Fruit fly (Drosophila melanogaster) whole organism, embryonic: Measurements from ENCODE around the gene Gr92a.

Experiments used
- B-H1 ChIP-seq: fragments of 200-800 bp; sonication (Bioruptor generic); IDR thresholded peaks from 3 replicates; pipeline ENCODE4 v1.3.6; 2022; ENCODE audit warnings: missing biosample characterization, missing genetic modification characterization
- B-H2 ChIP-seq: fragments of 200-800 bp; sonication (Bioruptor generic); optimal IDR thresholded peaks from 2 replicates; lab custom pipeline; 2018; ENCODE audit warnings: missing biosample characterization, mild to moderate bottlenecking, missing genetic modification characterization
- Bdp1 ChIP-seq: fragments of 200-800 bp; sonication (Bioruptor generic); optimal IDR thresholded peaks from 3 replicates; lab custom pipeline; 2016; ENCODE audit warnings: missing biosample characterization, missing genetic modification characterization
- CG10267 ChIP-seq: fragments of 200-800 bp; sonication (Bioruptor generic); optimal IDR thresholded peaks from 2 replicates; lab custom pipeline; 2018; ENCODE audit warnings: missing biosample characterization, mild to moderate bottlenecking, missing genetic modification characterization, moderate library complexity
- CG10565 ChIP-seq: fragments of 200-800 bp; sonication (Bioruptor generic); optimal IDR thresholded peaks from 3 replicates; lab custom pipeline; 2016; ENCODE audit warnings: missing biosample characterization, mild to moderate bottlenecking, missing genetic modification characterization
- CG10959 ChIP-seq: fragments of 200-800 bp; sonication (Bioruptor generic); IDR thresholded peaks from 2 replicates; pipeline ENCODE4 v1.3.6; 2022; ENCODE audit warnings: missing biosample characterization, missing genetic modification characterization
- CG11247 ChIP-seq: fragments of 200-800 bp; sonication (Bioruptor generic); IDR thresholded peaks from 2 replicates; pipeline ENCODE4 v1.3.6; 2022; ENCODE audit warnings: missing biosample characterization, missing genetic modification characterization
- CG12391 ChIP-seq: fragments of 200-800 bp; sonication (Bioruptor generic); optimal IDR thresholded peaks from 3 replicates; lab custom pipeline; 2018; ENCODE audit warnings: missing biosample characterization, mild to moderate bottlenecking, missing genetic modification characterization, moderate library complexity
- CG16813 ChIP-seq: fragments of 200-800 bp; sonication (Bioruptor generic); IDR thresholded peaks from 3 replicates; pipeline ENCODE4 v1.3.6; 2022; ENCODE audit warnings: missing biosample characterization, missing genetic modification characterization; ENCODE audit not compliant: partially characterized antibody
- CG16815 ChIP-seq: fragments of 200-800 bp; sonication (Bioruptor generic); optimal IDR thresholded peaks from 3 replicates; lab custom pipeline; 2017; ENCODE audit warnings: missing biosample characterization, mild to moderate bottlenecking, missing genetic modification characterization
- CG32772 ChIP-seq: fragments of 200-800 bp; sonication (Bioruptor generic); IDR thresholded peaks from 2 replicates; pipeline ENCODE4 v1.3.6; 2022; ENCODE audit warnings: missing biosample characterization, missing genetic modification characterization
- CG6689 ChIP-seq: fragments of 200-800 bp; sonication (Bioruptor generic); IDR thresholded peaks from 2 replicates; pipeline ENCODE4 v1.3.6; 2022; ENCODE audit warnings: missing biosample characterization, missing genetic modification characterization
- CG7987 ChIP-seq: fragments of 200-800 bp; sonication (Bioruptor generic); optimal IDR thresholded peaks from 2 replicates; lab custom pipeline; 2018; ENCODE audit warnings: missing biosample characterization, mild to moderate bottlenecking, missing genetic modification characterization, moderate library complexity
- CG8281 ChIP-seq: fragments of 200-800 bp; sonication (Bioruptor generic); optimal IDR thresholded peaks from 2 replicates; lab custom pipeline; 2018; ENCODE audit warnings: missing biosample characterization, mild to moderate bottlenecking, missing genetic modification characterization, moderate library complexity
- CG8388 ChIP-seq: fragments of 200-800 bp; sonication (Bioruptor generic); optimal IDR thresholded peaks from 2 replicates; lab custom pipeline; 2019; ENCODE audit warnings: missing biosample characterization, mild to moderate bottlenecking, missing genetic modification characterization, moderate library complexity
- CTCF ChIP-seq: fragments of 200-800 bp; sonication (Bioruptor generic); optimal IDR thresholded peaks from 2 replicates; lab custom pipeline; 2017; ENCODE audit warnings: missing biosample characterization, mild to moderate bottlenecking, missing genetic modification characterization, moderate library complexity
- CkIIα-i1 ChIP-seq: fragments of 200-800 bp; sonication (Bioruptor generic); IDR thresholded peaks from 2 replicates; pipeline ENCODE4 v1.3.6; 2022; ENCODE audit warnings: missing biosample characterization, missing genetic modification characterization
- Dek ChIP-seq: fragments of 200-800 bp; sonication (Bioruptor generic); optimal IDR thresholded peaks from 3 replicates; lab custom pipeline; 2019; ENCODE audit warnings: missing biosample characterization, mild to moderate bottlenecking, missing genetic modification characterization, moderate library complexity
- Dfd ChIP-seq, 2 experiments: fragments of >200 bp; optimal IDR thresholded peaks; 2 replicates each; lab custom pipeline; 2017; ENCODE audit warnings: missing biosample characterization in 2 of 2, missing genetic modification characterization in 2 of 2
- Ets97D ChIP-seq: fragments of 200-800 bp; sonication (Bioruptor generic); optimal IDR thresholded peaks from 3 replicates; lab custom pipeline; 2016; ENCODE audit warnings: missing biosample characterization, missing genetic modification characterization
- Fer1 ChIP-seq: fragments of 200-800 bp; sonication (Bioruptor generic); optimal IDR thresholded peaks from 2 replicates; lab custom pipeline; 2017; ENCODE audit warnings: missing biosample characterization, mild to moderate bottlenecking, missing genetic modification characterization
- Fer2 ChIP-seq: fragments of 200-800 bp; sonication (Bioruptor generic); optimal IDR thresholded peaks from 2 replicates; lab custom pipeline; 2018; ENCODE audit warnings: missing biosample characterization, mild to moderate bottlenecking, missing genetic modification characterization, moderate library complexity
- HmgD ChIP-seq: fragments of 200-800 bp; sonication (Bioruptor generic); optimal IDR thresholded peaks from 3 replicates; lab custom pipeline; 2016; ENCODE audit warnings: missing biosample characterization, missing genetic modification characterization
- Lhr ChIP-seq: fragments of 200-800 bp; sonication (Bioruptor generic); optimal IDR thresholded peaks from 3 replicates; lab custom pipeline; 2017; ENCODE audit warnings: mild to moderate bottlenecking, missing biosample characterization, missing genetic modification reagents, missing genetic modification characterization
- MESR4 ChIP-seq: fragments of 200-800 bp; sonication (Bioruptor generic); optimal IDR thresholded peaks from 2 replicates; lab custom pipeline; 2018; ENCODE audit warnings: missing biosample characterization, mild to moderate bottlenecking, missing genetic modification characterization, moderate library complexity
- TFAM ChIP-seq: fragments of 200-800 bp; sonication (Bioruptor generic); optimal IDR thresholded peaks from 2 replicates; lab custom pipeline; 2017; ENCODE audit warnings: missing biosample characterization, missing genetic modification characterization, inconsistent platforms
- Trl ChIP-seq, 3 experiments: fragments of >200 bp in 2 of 3; fragments of 200-800 bp in 1 of 3; sonication (Bioruptor generic) in 1 of 3; optimal IDR thresholded peaks; 2 replicates in 1 of 3; 3 replicates in 2 of 3; lab custom pipeline; 2016 to 2017; ENCODE audit warnings: missing biosample characterization in 1 of 3, missing genetic modification characterization in 1 of 3
- abd-A ChIP-seq: fragments of 200-800 bp; sonication (Bioruptor generic); optimal IDR thresholded peaks from 3 replicates; lab custom pipeline; 2019; ENCODE audit warnings: missing biosample characterization, mild to moderate bottlenecking, missing genetic modification characterization, moderate library complexity
- croc ChIP-seq: fragments of 200-800 bp; sonication (Bioruptor generic); conservative IDR thresholded peaks from 3 replicates; pipeline ENCODE4 v1.3.6; 2022; ENCODE audit warnings: missing biosample characterization, missing genetic modification characterization
- cwo ChIP-seq: fragments of 200-800 bp; sonication (Bioruptor generic); optimal IDR thresholded peaks from 3 replicates; lab custom pipeline; 2017; ENCODE audit warnings: missing biosample characterization, missing genetic modification characterization, mild to moderate bottlenecking, moderate library complexity, missing genetic modification reagents
- dmrt99B ChIP-seq: fragments of 200-800 bp; sonication (Bioruptor generic); optimal IDR thresholded peaks from 2 replicates; lab custom pipeline; 2018; ENCODE audit warnings: missing biosample characterization, mild to moderate bottlenecking, missing genetic modification characterization, moderate library complexity
- ewg ChIP-seq: fragments of 200-800 bp; sonication (Bioruptor generic); optimal IDR thresholded peaks from 3 replicates; lab custom pipeline; 2017; ENCODE audit warnings: mild to moderate bottlenecking, missing biosample characterization, missing genetic modification reagents, missing genetic modification characterization
- gfzf ChIP-seq: fragments of 200-800 bp; sonication (Bioruptor generic); optimal IDR thresholded peaks from 2 replicates; lab custom pipeline; 2016; ENCODE audit warnings: missing biosample characterization, mild to moderate bottlenecking, missing genetic modification characterization, moderate library complexity
- ham ChIP-seq: fragments of 200-800 bp; sonication (Bioruptor generic); IDR thresholded peaks from 2 replicates; pipeline ENCODE4 v1.3.6; 2022; ENCODE audit warnings: missing biosample characterization, missing genetic modification characterization
- jing ChIP-seq: fragments of 200-800 bp; sonication (Bioruptor generic); optimal IDR thresholded peaks from 2 replicates; lab custom pipeline; 2018; ENCODE audit warnings: missing biosample characterization, mild to moderate bottlenecking, missing genetic modification characterization
- nmo ChIP-seq: fragments of 200-800 bp; sonication (Bioruptor generic); optimal IDR thresholded peaks from 2 replicates; lab custom pipeline; 2018; ENCODE audit warnings: missing biosample characterization, mild to moderate bottlenecking, missing genetic modification characterization, moderate library complexity
- pfk ChIP-seq: fragments of 200-800 bp; sonication (Bioruptor generic); optimal IDR thresholded peaks from 2 replicates; lab custom pipeline; 2018; ENCODE audit warnings: missing biosample characterization, mild to moderate bottlenecking, missing genetic modification characterization, moderate library complexity
- seq ChIP-seq: fragments of 200-800 bp; sonication (Bioruptor generic); IDR thresholded peaks from 2 replicates; pipeline ENCODE4 v1.3.6; 2022; ENCODE audit warnings: missing biosample characterization, missing genetic modification characterization
- sob ChIP-seq: fragments of 200-800 bp; sonication (Bioruptor generic); IDR thresholded peaks from 2 replicates; pipeline ENCODE4 v1.3.6; 2022; ENCODE audit warnings: missing biosample characterization, missing genetic modification characterization
- ssp ChIP-seq: fragments of 200-800 bp; sonication (Bioruptor generic); IDR thresholded peaks from 2 replicates; pipeline ENCODE4 v1.3.6; 2022; ENCODE audit warnings: missing biosample characterization, missing genetic modification characterization

Gr92a gene

DNA sequence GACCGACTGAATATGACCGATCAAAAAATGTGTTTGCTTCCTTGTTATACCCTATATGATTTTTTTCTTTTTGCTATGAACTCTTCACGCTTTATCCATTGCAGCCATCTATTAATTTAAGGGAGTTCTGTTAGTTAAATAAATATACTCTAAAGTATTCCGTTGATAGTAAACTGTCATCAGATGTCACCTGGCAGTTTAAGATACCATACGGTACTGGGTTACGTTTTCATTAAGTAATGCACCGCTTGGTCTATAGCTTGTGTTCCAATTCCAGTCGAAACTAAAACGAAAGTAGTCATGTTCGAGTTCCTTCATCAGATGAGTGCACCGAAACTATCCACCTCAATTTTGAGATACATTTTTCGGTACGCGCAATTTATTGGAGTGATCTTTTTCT is at the start of gene Gr92a:
Gr92a (plus strand) TSS at position 301 of the 400 bp plus-strand sequence.
- no peak for TF ChIP-seq Dek (tag; lab: Kevin White, UChicago)
- no peak for TF ChIP-seq CG8281 (tag; lab: Kevin White, UChicago)
- TF ChIP-seq HmgD (GFP tag; lab: Kevin White, UChicago), result no peak
- no peak for TF ChIP-seq CTCF (GFP tag; lab: Kevin White, UChicago)
- no peak for TF ChIP-seq dmrt99B (tag; lab: Kevin White, UChicago)
- TF ChIP-seq B-H2 (GFP tag; lab: Kevin White, UChicago), result no peak
- no peak for TF ChIP-seq jing (GFP tag; lab: Kevin White, UChicago)
- TF ChIP-seq Fer1 (GFP tag; lab: Kevin White, UChicago), result no peak
- TF ChIP-seq Ets97D (GFP tag; lab: Kevin White, UChicago), result no peak
- no peak for TF ChIP-seq CG10959 (GFP tag; lab: Robert Waterston, UW)
- no peak for TF ChIP-seq gfzf
- TF ChIP-seq CG16813 (GFP tag; lab: Robert Waterston, UW), result no peak
- no peak for TF ChIP-seq Fer2 (tag; lab: Kevin White, UChicago)
- no peak for TF ChIP-seq Bdp1 (GFP tag; lab: Kevin White, UChicago)
- no peak for TF ChIP-seq CG11247
- TF ChIP-seq ham (GFP tag; lab: Robert Waterston, UW), result no peak
- no peak for TF ChIP-seq TFAM (GFP tag; lab: Kevin White, UChicago)
- no peak for TF ChIP-seq CG6689
- TF ChIP-seq Lhr (GFP tag; lab: Kevin White, UChicago), result no peak
- TF ChIP-seq, all 482 proteins: peak for 0

DNA sequence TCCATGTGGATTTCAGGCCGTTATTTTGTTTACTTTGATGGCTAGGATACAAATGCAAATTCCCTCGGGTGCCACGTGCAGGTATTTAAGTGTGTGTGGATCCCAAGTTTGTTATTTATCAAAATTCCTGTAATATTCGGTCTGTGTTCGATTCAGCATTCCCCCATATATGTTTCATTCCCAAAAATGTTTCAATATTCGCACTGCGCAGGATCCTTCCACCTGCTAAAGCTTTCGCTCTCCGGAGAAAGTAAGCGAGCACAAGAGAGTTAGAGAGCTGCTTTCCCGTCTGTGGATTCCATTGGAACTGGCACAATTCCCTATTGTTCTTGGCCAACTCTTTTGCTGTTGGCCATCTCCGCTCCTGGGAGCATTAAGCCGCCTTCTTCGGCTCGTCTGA is 40.7 kb upstream of the Gr92a start:
- TF ChIP-seq seq (GFP tag; lab: Robert Waterston, UW) (no peak), Trl (optimal IDR thresholded peaks at IDR 0.05; lab: Kevin White, UChicago) (peak; percentile 34 to 52), Trl (GFP tag; optimal IDR thresholded peaks at IDR 0.05; lab: Kevin White, UChicago) (no peak), MESR4 (GFP tag; lab: Kevin White, UChicago) (no peak), ewg (GFP tag; lab: Kevin White, UChicago) (peak; percentile 59), abd-A (peak; percentile 3), pfk (peak; percentile 87), croc (GFP tag; lab: Robert Waterston, UW) (no peak)

DNA sequence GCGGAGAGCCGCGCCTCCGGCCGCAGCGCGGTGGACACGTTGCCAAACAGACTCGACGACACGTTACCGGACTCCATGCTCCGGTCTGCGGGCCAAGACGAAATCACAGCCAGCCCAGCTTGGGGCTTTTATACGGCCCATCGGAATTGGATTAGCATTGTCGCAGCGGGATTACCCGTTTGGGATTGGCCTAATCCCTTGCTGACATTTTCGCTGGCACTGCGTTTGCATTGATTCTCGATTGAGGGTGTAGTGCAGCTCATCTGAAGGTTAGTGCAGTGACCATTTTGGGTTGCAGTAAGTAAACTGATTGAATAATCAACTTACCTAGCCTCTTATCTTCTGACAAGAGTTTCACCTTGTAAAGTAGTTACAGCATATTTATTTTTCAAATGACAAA is 38.5 kb upstream of the Gr92a start, which contains the start of gene Rh3:
Rh3 (minus strand) TSS at position 101 of the 400 bp plus-strand sequence.
- TF ChIP-seq B-H1 (GFP tag; lab: Robert Waterston, UW), result no peak

DNA sequence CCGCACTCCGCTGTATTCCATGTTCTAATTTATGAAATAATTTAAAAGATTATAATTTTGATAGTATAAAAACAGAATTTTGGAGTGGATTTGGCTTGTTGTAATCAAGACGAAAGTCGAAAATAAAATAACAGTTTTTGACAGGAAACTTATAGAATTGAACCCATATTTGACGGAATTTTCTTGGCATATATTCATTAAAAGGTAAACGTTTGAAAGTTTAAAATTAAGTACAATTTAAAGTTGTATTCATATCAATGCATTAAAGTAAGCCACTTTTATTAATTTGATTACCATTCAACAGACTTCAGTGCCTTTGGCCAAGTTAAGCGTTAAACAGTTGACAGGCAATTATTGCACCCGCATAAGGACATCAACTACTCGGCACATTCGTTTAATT is 13.0 kb upstream of the Gr92a start, which contains the start of gene CG31206:
CG31206 (minus strand) TSS at position 101 of the 400 bp plus-strand sequence.
- TF ChIP-seq CkIIα-i1 (GFP tag; lab: Robert Waterston, UW), result no peak
- TF ChIP-seq CG16813 (GFP tag; lab: Robert Waterston, UW), result no peak
- no peak for TF ChIP-seq CG10565 (GFP tag; lab: Kevin White, UChicago)
- no peak for TF ChIP-seq Dfd (GFP tag; optimal IDR thresholded peaks at IDR 0.05; lab: Kevin White, UChicago)
- TF ChIP-seq ssp, result no peak
- no peak for TF ChIP-seq CG7987 (GFP tag; lab: Kevin White, UChicago)
- TF ChIP-seq CG32772 (GFP tag; lab: Robert Waterston, UW), result no peak
- no peak for TF ChIP-seq cwo (GFP tag; lab: Kevin White, UChicago)
- no peak for TF ChIP-seq CG10267 (tag; lab: Kevin White, UChicago)
- TF ChIP-seq nmo (GFP tag; lab: Kevin White, UChicago), result no peak
- no peak for TF ChIP-seq CG8388 (GFP tag; lab: Kevin White, UChicago)
- TF ChIP-seq sob, result no peak
- TF ChIP-seq CG12391 (tag; lab: Kevin White, UChicago), result no peak
- no peak for TF ChIP-seq CG16815 (GFP tag; lab: Kevin White, UChicago)
